Fruit fly (Drosophila melanogaster) whole organism, prepupa: ENCODE results near the gene CG4199.

Experiments
- CG6808 ChIP-seq: fragments of 200-800 bp; sonication (Bioruptor generic); optimal IDR thresholded peaks from 3 replicates; lab custom pipeline; 2017; ENCODE audit warnings: missing biosample characterization, missing genetic modification characterization, mild to moderate bottlenecking, moderate library complexity, missing genetic modification reagents
- Sox102F ChIP-seq: fragments of 200-800 bp; sonication (Bioruptor generic); optimal IDR thresholded peaks from 2 replicates; lab custom pipeline; 2016; ENCODE audit warnings: missing biosample characterization, mild to moderate bottlenecking, missing genetic modification characterization

DNA sequence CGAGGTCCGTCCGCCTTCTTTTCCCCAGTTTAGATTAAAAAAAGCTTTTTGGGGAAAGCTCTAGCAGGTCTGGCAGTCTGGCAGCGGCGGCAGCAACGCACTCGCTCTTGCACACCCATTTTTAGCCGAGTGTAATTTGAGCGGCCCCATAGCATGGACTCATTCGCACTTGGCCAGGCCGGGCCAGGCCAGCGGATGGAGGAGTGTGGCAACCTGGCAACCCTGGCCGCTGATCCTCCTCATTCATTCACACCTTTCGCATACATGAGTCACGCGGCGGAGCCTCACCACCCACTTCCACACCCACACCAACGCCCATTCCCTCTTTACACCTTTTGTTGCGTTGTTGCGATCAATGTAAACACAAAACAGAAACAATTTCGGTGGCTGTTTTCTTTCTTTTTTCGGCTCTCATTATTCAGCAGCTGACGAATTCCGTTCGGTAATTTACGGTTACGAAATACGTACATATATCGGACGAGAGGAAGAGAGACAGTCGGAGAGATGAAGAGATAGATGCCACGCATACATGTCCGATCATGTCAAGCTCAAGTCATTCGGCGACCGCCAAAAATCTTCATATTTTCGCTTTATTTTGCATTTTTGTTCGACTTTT, 40.4 kb downstream of the CG4199 start:
- TF ChIP-seq Sox102F (GFP tag; lab: Kevin White, UChicago) (no peak), CG6808 (GFP tag; lab: Kevin White, UChicago) (no peak)
